Worm (Caenorhabditis elegans) whole organism, L3 larva: ENCODE results near the gene cank-26.

Source experiments
- R02D3.7 ChIP-seq: fragments of 150-350 bp; optimal IDR thresholded peaks from 2 replicates; lab custom pipeline; 2014; ENCODE audit warnings: missing biosample characterization, missing genetic modification characterization
- ZK546.5 ChIP-seq: sonication (generic microtip); optimal IDR thresholded peaks from 2 replicates; lab custom pipeline; 2017; ENCODE audit warnings: missing biosample characterization, missing genetic modification characterization
- aly-2 ChIP-seq: fragments of 150-350 bp; optimal IDR thresholded peaks from 2 replicates; lab custom pipeline; 2014; ENCODE audit warnings: missing biosample characterization, missing genetic modification characterization
- ama-1 ChIP-seq: fragments of 150-350 bp; optimal IDR thresholded peaks from 2 replicates; lab custom pipeline; 2018
- ceh-28 ChIP-seq: fragments of 150-350 bp; optimal IDR thresholded peaks from 2 replicates; lab custom pipeline; 2014; ENCODE audit warnings: missing biosample characterization, missing genetic modification reagents, missing genetic modification characterization
- ceh-82 ChIP-seq: fragments of 150-350 bp; optimal IDR thresholded peaks from 2 replicates; lab custom pipeline; 2014; ENCODE audit warnings: missing biosample characterization, missing genetic modification characterization
- ceh-9 ChIP-seq: sonication (generic microtip); optimal IDR thresholded peaks from 2 replicates; lab custom pipeline; 2018; ENCODE audit warnings: missing biosample characterization, missing genetic modification characterization
- egl-5 ChIP-seq: fragments of 150-350 bp; optimal IDR thresholded peaks from 2 replicates; lab custom pipeline; 2017; ENCODE audit warnings: missing biosample characterization, missing genetic modification reagents, missing genetic modification characterization, inconsistent platforms
- elt-1 ChIP-seq: fragments of 150-350 bp; optimal IDR thresholded peaks from 2 replicates; lab custom pipeline; 2014; ENCODE audit warnings: missing biosample characterization, missing genetic modification characterization
- elt-2 ChIP-seq: sonication (generic microtip); optimal IDR thresholded peaks from 2 replicates; lab custom pipeline; 2016; ENCODE audit warnings: missing genetic modification reagents, mild to moderate bottlenecking, missing genetic modification characterization, missing compliant biosample characterization
- elt-3 ChIP-seq, 3 experiments: fragments of 150-350 bp in 1 of 3; sonication (generic microtip) in 2 of 3; optimal IDR thresholded peaks; 2 replicates in 2 of 3; 4 replicates in 1 of 3; lab custom pipeline; 2014 to 2017; ENCODE audit warnings: missing biosample characterization in 3 of 3, missing genetic modification characterization in 3 of 3
- fkh-10 ChIP-seq: sonication (generic microtip); optimal IDR thresholded peaks from 2 replicates; lab custom pipeline; 2017; ENCODE audit warnings: missing biosample characterization, missing genetic modification reagents, missing genetic modification characterization
- hmg-11 ChIP-seq: sonication (generic microtip); optimal IDR thresholded peaks from 2 replicates; lab custom pipeline; 2016; ENCODE audit warnings: missing genetic modification characterization, missing compliant biosample characterization
- jun-1 ChIP-seq: fragments of 150-350 bp; optimal IDR thresholded peaks from 2 replicates; lab custom pipeline; 2014; ENCODE audit warnings: missing biosample characterization, missing genetic modification reagents, missing genetic modification characterization
- lin-15B ChIP-seq: fragments of 150-350 bp; optimal IDR thresholded peaks from 2 replicates; lab custom pipeline; 2014; ENCODE audit warnings: missing biosample characterization, missing genetic modification characterization
- lsy-12 ChIP-seq: sonication (generic microtip); optimal IDR thresholded peaks from 2 replicates; lab custom pipeline; 2016; ENCODE audit warnings: mild to moderate bottlenecking, missing genetic modification characterization, missing compliant biosample characterization
- mml-1 ChIP-seq: fragments of 150-350 bp; sonication (generic microtip); optimal IDR thresholded peaks from 3 replicates; lab custom pipeline; 2014; ENCODE audit warnings: missing biosample characterization, missing genetic modification characterization
- nfya-1 ChIP-seq: sonication (generic microtip); optimal IDR thresholded peaks from 2 replicates; lab custom pipeline; 2017; ENCODE audit warnings: missing genetic modification characterization, mild to moderate bottlenecking, missing compliant biosample characterization, antibody characterized with exemption, moderate library complexity; ENCODE audit not compliant: insufficient read depth
- nhr-11 ChIP-seq: fragments of 150-350 bp; optimal IDR thresholded peaks from 2 replicates; lab custom pipeline; 2014; ENCODE audit warnings: missing biosample characterization, missing genetic modification characterization
- nhr-23 ChIP-seq: fragments of 150-350 bp; optimal IDR thresholded peaks from 2 replicates; lab custom pipeline; 2014; ENCODE audit warnings: missing biosample characterization, missing genetic modification reagents, missing genetic modification characterization
- nhr-237 ChIP-seq: fragments of 150-350 bp; optimal IDR thresholded peaks from 2 replicates; lab custom pipeline; 2014; ENCODE audit warnings: missing biosample characterization, missing genetic modification characterization
- nhr-28 ChIP-seq: fragments of 150-350 bp; optimal IDR thresholded peaks from 2 replicates; lab custom pipeline; 2014; ENCODE audit warnings: missing biosample characterization, missing genetic modification characterization
- nhr-76 ChIP-seq: fragments of 150-350 bp; sonication (generic microtip); optimal IDR thresholded peaks from 5 replicates; lab custom pipeline; 2014; ENCODE audit warnings: missing biosample characterization, missing genetic modification characterization
- nhr-77 ChIP-seq: fragments of 150-350 bp; optimal IDR thresholded peaks from 2 replicates; lab custom pipeline; 2014; ENCODE audit warnings: missing biosample characterization, missing genetic modification characterization
- snpc-4 ChIP-seq: fragments of 150-350 bp; optimal IDR thresholded peaks from 2 replicates; lab custom pipeline; 2014; ENCODE audit warnings: missing biosample characterization, missing genetic modification characterization
- unc-62 ChIP-seq: fragments of 150-350 bp; sonication (generic microtip); optimal IDR thresholded peaks from 4 replicates; lab custom pipeline; 2014; ENCODE audit warnings: missing biosample characterization, missing genetic modification reagents, missing genetic modification characterization
- zag-1 ChIP-seq: fragments of 150-350 bp; optimal IDR thresholded peaks from 2 replicates; lab custom pipeline; 2014; ENCODE audit warnings: missing biosample characterization, missing genetic modification characterization
- ztf-4 ChIP-seq: fragments of 150-350 bp; optimal IDR thresholded peaks from 2 replicates; lab custom pipeline; 2014; ENCODE audit warnings: missing biosample characterization, missing genetic modification characterization

cank-26 gene

ce11 chrII:3975942-3976341, 1.1 kb upstream of the cank-26 start, which contains the start of gene dos-2:
dos-2 (plus strand) TSS chrII:3976242.
- TF ChIP-seq egl-5 (tag; lab: Kevin White, UChicago) (no peak), zag-1 (no peak)

ce11 chrII:3972153-3972552, 2.7 kb downstream of the cank-26 start, which contains the start of gene K10G6.9:
K10G6.9 (plus strand) TSS chrII:3972262.
- TF ChIP-seq mml-1 (no peak), ceh-28 (tag; lab: Kevin White, UChicago) (peak; percentile 22)

ce11 chrII:3968808-3969207, 6.1 kb downstream of the cank-26 start:
- TF ChIP-seq jun-1 (tag; lab: Kevin White, UChicago), result no peak
- TF ChIP-seq nhr-11 (tag; lab: Kevin White, UChicago), result no peak
- no peak for TF ChIP-seq hmg-11
- no peak for TF ChIP-seq lin-15B (tag; lab: Kevin White, UChicago)

- TF ChIP-seq ceh-9 (tag; lab: Kevin White, UChicago) (no peak), nhr-28 (no peak), nhr-11 (tag; lab: Kevin White, UChicago) (no peak), aly-2 (tag; lab: Kevin White, UChicago) (no peak), elt-3 (tag; optimal IDR thresholded peaks at IDR 0.05; lab: Kevin White, UChicago) (no peak), fkh-10 (GFP tag; lab: Kevin White, UChicago) (no peak), unc-62 (no peak), nhr-23 (no peak), lsy-12 (tag; lab: Kevin White, UChicago) (no peak), elt-1 (tag; lab: Kevin White, UChicago) (no peak), nhr-76 (no peak), hmg-11 (no peak), ceh-28 (tag; lab: Kevin White, UChicago) (no peak), jun-1 (tag; lab: Kevin White, UChicago) (no peak), ZK546.5 (no peak)
Observed at ce11 chrII:3968070-3968469, 6.8 kb downstream of the cank-26 start.

- TF ChIP-seq unc-62 (no peak), nhr-237 (tag; lab: Kevin White, UChicago) (no peak), nfya-1 (no peak), ztf-4 (tag; lab: Kevin White, UChicago) (no peak), snpc-4 (tag; lab: Kevin White, UChicago) (no peak), elt-1 (tag; lab: Kevin White, UChicago) (no peak), fkh-10 (GFP tag; lab: Kevin White, UChicago) (no peak), R02D3.7 (tag; lab: Kevin White, UChicago) (no peak), zag-1 (no peak), nhr-11 (tag; lab: Kevin White, UChicago) (no peak), ceh-82 (tag; lab: Kevin White, UChicago) (no peak), ceh-9 (tag; lab: Kevin White, UChicago) (no peak), ama-1 (lab: Kevin White, UChicago) (no peak), jun-1 (tag; lab: Kevin White, UChicago) (no peak)
Observed at ce11 chrII:3967061-3967460, 7.8 kb downstream of the cank-26 start.

- TF ChIP-seq nfya-1 (peak; percentile 95), elt-3 (tag; optimal IDR thresholded peaks at IDR 0.05; lab: Kevin White, UChicago) (no peak)
Observed at ce11 chrII:3965665-3966416, 9.0 kb downstream of the cank-26 start.

ce11 chrII:3964302-3964885, 10.5 kb downstream of the cank-26 start:
- TF ChIP-seq elt-2 (no peak), nhr-77 (tag; lab: Kevin White, UChicago) (no peak)
